Worm (Caenorhabditis elegans) whole organism, dauer: ENCODE measurements around the gene F33C8.4.

ENCODE experiments used
- unc-62 ChIP-seq: sonication (generic microtip); optimal IDR thresholded peaks from 2 replicates; lab custom pipeline; 2017; ENCODE audit warnings: missing biosample characterization, missing genetic modification reagents, missing genetic modification characterization

F33C8.4 gene

DNA sequence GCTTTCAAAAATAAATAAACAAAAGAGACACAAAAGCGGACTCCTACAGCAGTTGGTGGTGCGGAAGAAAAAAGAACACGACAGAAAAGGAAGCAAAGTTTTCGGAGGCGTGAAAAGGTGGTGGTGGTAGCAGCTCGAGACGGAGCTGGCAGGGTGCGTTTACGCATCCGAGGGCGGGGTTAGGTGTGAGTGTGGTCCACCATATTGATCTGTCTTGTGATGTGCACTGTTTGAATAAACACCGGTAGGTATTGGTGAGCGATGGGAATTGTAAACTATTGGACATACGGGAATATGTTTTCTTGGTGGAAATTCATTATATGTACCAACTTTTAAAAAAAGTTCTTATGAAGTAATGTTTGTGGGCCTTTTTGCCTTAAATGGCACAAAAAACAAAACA lies 28.9 kb downstream of the F33C8.4 start, which contains the start of gene C05G5.5:
Gene C05G5.5 (minus strand): TSS at position 101 of the 400 bp plus-strand sequence.
- no peak for TF ChIP-seq unc-62 (GFP tag; lab: Kevin White, UChicago)

DNA sequence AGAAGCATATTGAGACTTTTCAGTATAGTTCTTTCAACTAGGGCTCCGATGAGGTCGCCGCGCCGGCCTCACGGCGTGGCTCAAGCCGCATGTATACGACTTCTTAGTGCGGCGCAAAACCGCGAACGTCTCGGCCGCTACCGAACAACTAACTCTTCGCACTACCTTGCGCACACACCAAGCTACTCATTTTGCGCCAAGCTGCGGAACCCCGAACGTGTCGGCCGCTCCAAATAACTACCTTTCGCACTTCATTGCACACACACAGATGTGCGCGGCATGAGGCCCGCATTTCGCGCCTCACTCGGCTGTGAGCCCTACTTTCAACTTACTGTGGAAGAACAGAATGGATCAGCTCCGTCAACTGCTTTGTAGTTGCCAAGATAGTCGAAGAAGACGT lies 35.7 kb downstream of the F33C8.4 start:
- no peak for TF ChIP-seq unc-62 (GFP tag; lab: Kevin White, UChicago)

DNA sequence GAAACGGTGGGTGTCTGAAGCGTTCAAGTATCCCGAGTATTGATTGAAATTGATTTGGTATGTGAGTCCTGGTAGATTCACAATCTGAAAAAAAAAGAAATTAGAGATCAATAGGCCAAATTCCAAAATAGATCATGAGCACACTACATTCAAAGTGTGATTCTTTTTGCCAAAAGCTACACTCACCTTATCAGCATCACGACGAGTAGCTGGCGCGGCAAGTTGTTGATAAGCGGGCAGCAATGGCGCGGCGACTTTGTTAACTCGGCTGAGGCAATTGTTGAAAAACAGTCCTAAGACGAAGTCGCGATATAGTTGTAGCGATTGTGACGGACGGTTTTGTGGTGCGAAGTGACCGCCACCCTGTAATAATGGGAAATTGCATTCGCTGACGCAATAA lies 36.9 kb downstream of the F33C8.4 start:
- no peak for TF ChIP-seq unc-62 (GFP tag; lab: Kevin White, UChicago)

DNA sequence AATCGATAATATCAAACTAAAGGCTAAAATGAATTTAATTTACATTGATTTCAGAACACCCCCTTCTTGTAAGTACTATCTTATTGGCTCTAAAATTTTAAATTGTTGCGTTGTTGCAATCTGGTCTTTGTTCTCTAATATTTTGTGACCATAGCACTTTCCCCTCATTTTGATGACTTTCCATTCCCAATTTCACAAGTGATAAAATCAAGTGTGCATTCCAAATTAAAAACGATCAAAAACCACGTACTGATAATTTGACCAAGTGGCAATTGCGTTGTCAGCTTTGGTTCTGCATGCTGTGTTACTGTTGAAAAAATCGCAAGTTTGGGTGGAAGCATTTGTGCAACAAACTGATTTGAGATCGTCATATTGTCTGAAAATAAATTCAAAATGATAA lies 38.3 kb downstream of the F33C8.4 start:
- TF ChIP-seq unc-62 (GFP tag; lab: Kevin White, UChicago), result no peak

DNA sequence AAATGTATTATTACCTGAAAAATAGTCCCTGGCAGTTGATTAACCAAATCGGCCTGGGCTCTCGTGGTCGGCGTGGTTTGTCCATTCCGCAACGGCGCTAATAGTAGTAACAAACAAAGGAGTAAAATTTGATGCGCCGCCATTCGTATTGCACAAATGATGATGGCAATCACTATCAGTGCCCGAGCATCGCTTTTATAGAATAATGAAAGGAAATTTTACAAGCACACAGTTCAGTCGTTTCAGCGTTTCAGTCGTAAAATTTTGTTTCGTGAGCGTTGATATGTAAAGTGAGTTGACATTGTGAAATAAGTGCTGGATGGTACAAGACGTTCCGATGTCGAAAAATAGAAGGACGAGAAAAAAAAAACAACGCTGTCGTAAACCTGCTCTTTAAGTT lies 39.6 kb downstream of the F33C8.4 start, which contains the start of gene Y16B4A.2:
Gene Y16B4A.2 (minus strand): TSS at position 170 of the 400 bp plus-strand sequence.
- no peak for TF ChIP-seq unc-62 (GFP tag; lab: Kevin White, UChicago)

DNA sequence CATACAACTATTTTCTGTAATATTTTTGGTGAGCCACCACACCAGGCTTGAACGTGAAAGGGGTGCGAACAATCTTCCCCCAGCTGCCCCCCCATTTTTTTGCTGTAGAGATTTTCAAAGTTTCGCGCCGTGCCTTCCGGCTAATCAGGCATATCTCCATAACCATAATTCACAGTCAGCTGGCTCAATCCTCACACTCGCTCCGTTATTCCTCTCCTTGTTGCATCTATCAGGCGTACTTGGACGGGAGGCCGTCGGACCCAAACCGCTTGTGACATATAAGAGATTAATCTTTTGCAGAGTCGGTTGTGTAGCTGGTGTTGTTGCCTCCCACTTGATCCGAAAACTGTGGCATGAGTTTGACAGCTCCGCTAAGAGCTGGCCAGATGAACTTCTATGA lies 41.2 kb downstream of the F33C8.4 start, which contains the start of gene unc-3:
Gene unc-3 (plus strand): TSS at position 301 of the 400 bp plus-strand sequence.
- no peak for TF ChIP-seq unc-62 (GFP tag; lab: Kevin White, UChicago)

ce11 chrX:14775222-14775621 lies 43.1 kb downstream of the F33C8.4 start:
- TF ChIP-seq unc-62 (GFP tag; lab: Kevin White, UChicago), result no peak

- no peak for TF ChIP-seq unc-62 (GFP tag; lab: Kevin White, UChicago)
These were observed 44.2 kb downstream of the F33C8.4 start for ce11 chrX:14776312-14776711.

ce11 chrX:14778112-14778511 lies 46.0 kb downstream of the F33C8.4 start:
- no peak for TF ChIP-seq unc-62 (GFP tag; lab: Kevin White, UChicago)

ce11 chrX:14780176-14780575 lies 48.1 kb downstream of the F33C8.4 start:
- no peak for TF ChIP-seq unc-62 (GFP tag; lab: Kevin White, UChicago)

- TF ChIP-seq unc-62 (GFP tag; lab: Kevin White, UChicago), result no peak
These were observed 51.5 kb downstream of the F33C8.4 start for ce11 chrX:14783434-14784142.
